Fruit fly (Drosophila melanogaster): ENCODE measurements around the gene CG12689.
A peak's percentile ranks its signal among the peaks of the same experiment; 100 is the strongest.

Gene CG12689

DNA sequence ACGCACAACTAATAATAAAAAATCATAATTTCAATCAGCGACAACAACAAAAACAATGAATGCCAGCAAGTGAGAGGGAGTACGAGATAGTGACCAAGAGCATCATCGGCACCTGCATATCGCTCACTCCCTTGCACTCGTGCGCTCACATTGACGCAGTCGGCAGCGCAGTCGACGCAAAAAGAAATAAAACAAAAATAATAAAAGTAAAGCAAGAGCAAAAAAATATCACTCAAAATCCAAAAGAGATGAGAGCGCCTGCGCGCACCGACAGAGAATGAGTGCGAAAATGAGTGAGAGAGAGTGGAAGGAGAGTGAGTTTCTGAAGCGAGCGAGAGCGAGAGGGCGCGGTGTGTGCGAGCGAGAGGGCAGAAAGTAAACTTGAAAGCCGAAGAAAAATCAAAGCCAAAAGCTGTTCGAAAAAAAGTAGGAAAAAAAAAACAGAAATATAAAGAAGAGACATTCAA is 18.6 kb upstream of the CG12689 start (continued):
- TF ChIP-seq grau (tag; optimal IDR thresholded peaks at IDR 0.05) = no peak
- TF ChIP-seq CG4820 (GFP tag; optimal IDR thresholded peaks at IDR 0.05) = no peak
- peak; percentile 97 for TF ChIP-seq sqz (GFP tag; optimal IDR thresholded peaks at IDR 0.05)
- TF ChIP-seq CG12236 (GFP tag; optimal IDR thresholded peaks at IDR 0.05) = no peak
- no peak for TF ChIP-seq dmrt99B (tag; optimal IDR thresholded peaks at IDR 0.05)
- no peak for TF ChIP-seq jing (GFP tag; optimal IDR thresholded peaks at IDR 0.05)
- TF ChIP-seq hb (GFP tag; IDR thresholded peaks at IDR 0.05; ENCODE audit: partially characterized antibody) = no peak
- no peak for TF ChIP-seq fd102C (GFP tag; optimal IDR thresholded peaks at IDR 0.05)
- TF ChIP-seq CG4854 (GFP tag; optimal IDR thresholded peaks at IDR 0.05) = no peak
- no peak for TF ChIP-seq CG14050 (GFP tag; IDR thresholded peaks at IDR 0.05)
- TF ChIP-seq D19B (GFP tag; optimal IDR thresholded peaks at IDR 0.05) = no peak
- no peak for TF ChIP-seq ham (GFP tag; IDR thresholded peaks at IDR 0.05)
- TF ChIP-seq Rfx (GFP tag; IDR thresholded peaks at IDR 0.05) = no peak
- TF ChIP-seq Poxn (GFP tag; IDR thresholded peaks at IDR 0.05) = no peak
- TF ChIP-seq CG6854 (GFP tag; optimal IDR thresholded peaks at IDR 0.05) = no peak
- no peak for TF ChIP-seq Taf1 (GFP tag; IDR thresholded peaks at IDR 0.05)
- no peak for TF ChIP-seq pnt (GFP tag; optimal IDR thresholded peaks at IDR 0.05)
- peak; percentile 9 for TF ChIP-seq salm (tag; optimal IDR thresholded peaks at IDR 0.05)
- peak in 1 of 2 experiments; percentile 52 for TF ChIP-seq insv (GFP tag; optimal IDR thresholded peaks at IDR 0.05)
- TF ChIP-seq Sox102F (GFP tag; optimal IDR thresholded peaks at IDR 0.05) = no peak
- TF ChIP-seq Ssrp (tag; optimal IDR thresholded peaks at IDR 0.05) = no peak
- no peak for TF ChIP-seq run (tag; optimal IDR thresholded peaks at IDR 0.05)
- no peak for TF ChIP-seq Mes4 (GFP tag; optimal IDR thresholded peaks at IDR 0.05)
- TF ChIP-seq Lpt (GFP tag; optimal IDR thresholded peaks at IDR 0.05) = no peak
- TF ChIP-seq CG34224 (GFP tag; IDR thresholded peaks at IDR 0.05; ENCODE audit: partially characterized antibody) = no peak
- TF ChIP-seq CG15269 (tag; optimal IDR thresholded peaks at IDR 0.05) = no peak
- no peak for TF ChIP-seq Lhr (GFP tag; optimal IDR thresholded peaks at IDR 0.05)
- TF ChIP-seq kay (GFP tag; optimal IDR thresholded peaks at IDR 0.05) = no peak
- TF ChIP-seq sens-2 (GFP tag; IDR thresholded peaks at IDR 0.05) = peak; percentile 54; the same call in 1 of the 2 replicates
- no peak for TF ChIP-seq CG10267 (tag; optimal IDR thresholded peaks at IDR 0.05)
- peak; percentile 38; the same call in 1 of the 2 replicates for TF ChIP-seq amos (GFP tag; IDR thresholded peaks at IDR 0.05; ENCODE audit: partially characterized antibody)
- TF ChIP-seq CG3065 (GFP tag; optimal IDR thresholded peaks at IDR 0.05) = no peak
- no peak for TF ChIP-seq oc (tag; optimal IDR thresholded peaks at IDR 0.05)
- peak; percentile 98 for TF ChIP-seq Drgx (GFP tag; IDR thresholded peaks at IDR 0.05)
- no peak for TF ChIP-seq CG17829 (tag; optimal IDR thresholded peaks at IDR 0.05)
- TF ChIP-seq ase (GFP tag; IDR thresholded peaks at IDR 0.05) = no peak
- no peak for TF ChIP-seq h (optimal IDR thresholded peaks at IDR 0.05)
- TF ChIP-seq Rx (GFP tag; IDR thresholded peaks at IDR 0.05) = no peak
- peak; percentile 73 for TF ChIP-seq bbx (GFP tag; IDR thresholded peaks at IDR 0.05; ENCODE audit: partially characterized antibody)
- no peak for TF ChIP-seq Hr3 (GFP tag; optimal IDR thresholded peaks at IDR 0.05)
- TF ChIP-seq B-H2 (GFP tag; optimal IDR thresholded peaks at IDR 0.05) = no peak
- no peak for TF ChIP-seq fd3F (GFP tag; optimal IDR thresholded peaks at IDR 0.05)
- TF ChIP-seq stc (GFP tag; IDR thresholded peaks at IDR 0.05) = 0 out of 2 replicates have a peak, but pooled peaks have one; percentile 1
- no peak for TF ChIP-seq zfh1 (GFP tag; IDR thresholded peaks at IDR 0.05)
- no peak for TF ChIP-seq CG4707 (GFP tag; optimal IDR thresholded peaks at IDR 0.05)
- no peak for TF ChIP-seq CG2120 (GFP tag; optimal IDR thresholded peaks at IDR 0.05)
- TF ChIP-seq CG7928 (GFP tag; optimal IDR thresholded peaks at IDR 0.05) = no peak
- no peak for TF ChIP-seq ato (GFP tag; IDR thresholded peaks at IDR 0.05; ENCODE audit: partially characterized antibody)
- no peak for TF ChIP-seq NfI (GFP tag; optimal IDR thresholded peaks at IDR 0.05)
- peak; percentile 87 for TF ChIP-seq CG1832 (GFP tag; optimal IDR thresholded peaks at IDR 0.05)
- no peak for TF ChIP-seq klu (GFP tag; IDR thresholded peaks at IDR 0.05)
- no peak for TF ChIP-seq CG6175 (GFP tag; IDR thresholded peaks at IDR 0.05)
